Fruit fly (Drosophila melanogaster): ENCODE data around the gene Nup153.

DNA sequence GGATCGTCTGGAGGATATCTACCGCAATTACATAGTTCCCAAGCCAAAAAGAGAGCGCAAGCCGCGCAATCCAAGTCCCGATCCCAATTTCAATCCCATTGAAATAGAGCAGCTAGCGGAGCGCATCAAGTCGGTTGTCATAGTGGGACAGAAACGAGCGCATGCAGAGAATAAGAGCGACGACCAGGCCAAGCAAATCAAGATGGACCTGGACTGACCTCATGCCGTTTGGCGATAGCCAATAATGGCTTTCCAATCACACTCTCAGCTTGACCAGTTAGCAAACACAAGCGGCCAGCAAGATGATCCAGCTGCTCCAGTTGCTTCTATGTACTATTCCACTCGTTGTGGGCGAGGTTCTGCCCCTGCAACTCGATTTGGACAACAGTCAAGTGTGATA lies 52.6 kb downstream of the Nup153 start:
- TF ChIP-seq EcR (GFP tag; optimal IDR thresholded peaks at IDR 0.05) (no peak), Pif1A (GFP tag; optimal IDR thresholded peaks at IDR 0.05) (no peak), CG13204 (GFP tag; optimal IDR thresholded peaks at IDR 0.05) (no peak), rn (GFP tag; IDR thresholded peaks at IDR 0.05) (no peak), Pif1B (GFP tag; optimal IDR thresholded peaks at IDR 0.05) (no peak), CG8159 (tag; optimal IDR thresholded peaks at IDR 0.05) (no peak), CG12605 (GFP tag; IDR thresholded peaks at IDR 0.05) (no peak), CG34367 (tag; optimal IDR thresholded peaks at IDR 0.05) (no peak), CG9948 (tag; optimal IDR thresholded peaks at IDR 0.05) (no peak)

All from whole organism, pupa.